Worm (Caenorhabditis elegans): Measurements from ENCODE around the gene ZK666.4.

- TF ChIP-seq pqm-1 (tag; optimal IDR thresholded peaks at IDR 0.05) (no peak), swsn-7 (tag; optimal IDR thresholded peaks at IDR 0.05) (no peak), lin-13 (GFP tag; optimal IDR thresholded peaks at IDR 0.05) (no peak), fkh-10 (GFP tag; optimal IDR thresholded peaks at IDR 0.05) (no peak), hlh-17 (GFP tag; optimal IDR thresholded peaks at IDR 0.05; ENCODE audit: borderline replicate concordance) (no peak), zip-4 (GFP tag; optimal IDR thresholded peaks at IDR 0.05) (no peak), ama-1 (optimal IDR thresholded peaks at IDR 0.05) (no peak)
These were observed 4.9 kb downstream of the ZK666.4 start, which contains the start of the genes clec-60 and ZK666.11 for ce11 chrII:10481824-10482556.
